Worm (Caenorhabditis elegans) whole organism, L4/young adult: ENCODE results near the gene hrde-2.

Experiments
- W03F9.2 ChIP-seq: fragments of 150-350 bp; optimal IDR thresholded peaks from 2 replicates; lab custom pipeline; 2014; ENCODE audit warnings: missing biosample characterization, missing genetic modification characterization
- dao-5 ChIP-seq: sonication (generic microtip); optimal IDR thresholded peaks from 2 replicates; lab custom pipeline; 2016; ENCODE audit warnings: missing genotype, missing genetic modification characterization, moderate library complexity, missing compliant biosample characterization
- him-1 ChIP-seq: sonication (generic microtip); optimal IDR thresholded peaks from 2 replicates; lab custom pipeline; 2016; ENCODE audit warnings: missing genotype, missing genetic modification reagents, missing genetic modification characterization, missing compliant biosample characterization

ce11 chrV:15020732-15021131 lies 15.8 kb downstream of the hrde-2 start, which contains the start of gene F14H8.5:
- no peak for TF ChIP-seq him-1 (tag; lab: Kevin White, UChicago)
- TF ChIP-seq W03F9.2 = no peak
- TF ChIP-seq dao-5 (tag; lab: Kevin White, UChicago) = no peak
